Worm (Caenorhabditis elegans): ENCODE results near the gene nhr-263.
"Not testable (repeated sequence)": the region's sequence is repeated elsewhere in the genome, so short reads cannot be mapped to it uniquely, and the experiment has no call there.

The nhr-263 gene

DNA sequence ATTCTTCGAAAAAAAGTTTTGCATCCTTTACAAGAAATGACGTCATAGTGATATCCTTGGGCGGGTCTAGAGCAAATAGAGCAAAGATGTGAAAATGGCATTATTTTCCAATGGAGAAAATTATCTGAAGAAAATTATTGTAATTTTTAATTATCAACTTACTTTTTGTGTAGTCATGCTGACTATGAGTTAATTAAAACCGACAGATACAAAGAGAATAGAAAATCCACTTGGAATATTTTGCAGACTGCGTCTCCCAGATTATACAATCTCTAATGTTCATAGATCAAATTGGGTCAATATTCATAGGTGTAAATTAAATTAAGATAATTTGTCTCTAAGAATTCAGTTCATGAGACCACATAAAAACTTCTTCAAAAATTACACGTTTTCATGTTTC lies 7.7 kb upstream of the nhr-263 start, which contains the start of gene nhr-149:
Gene nhr-149 (minus strand): TSS at position 101 of the 400 bp plus-strand sequence.
- TF ChIP-seq F10E7.11 (tag; optimal IDR thresholded peaks at IDR 0.05) (no peak), B0261.1 (tag; optimal IDR thresholded peaks at IDR 0.05) (no peak), lag-1 (GFP tag; IDR thresholded peaks at IDR 0.05) (no peak), rec-8 (tag; optimal IDR thresholded peaks at IDR 0.05) (no peak), die-1 (tag; optimal IDR thresholded peaks at IDR 0.05) (no peak), F39B2.1 (GFP tag; IDR thresholded peaks at IDR 0.05) (no peak), C06A6.2 (GFP tag; conservative IDR thresholded peaks at IDR 0.05) (no peak), egl-18 (GFP tag; IDR thresholded peaks at IDR 0.05) (no peak)

DNA sequence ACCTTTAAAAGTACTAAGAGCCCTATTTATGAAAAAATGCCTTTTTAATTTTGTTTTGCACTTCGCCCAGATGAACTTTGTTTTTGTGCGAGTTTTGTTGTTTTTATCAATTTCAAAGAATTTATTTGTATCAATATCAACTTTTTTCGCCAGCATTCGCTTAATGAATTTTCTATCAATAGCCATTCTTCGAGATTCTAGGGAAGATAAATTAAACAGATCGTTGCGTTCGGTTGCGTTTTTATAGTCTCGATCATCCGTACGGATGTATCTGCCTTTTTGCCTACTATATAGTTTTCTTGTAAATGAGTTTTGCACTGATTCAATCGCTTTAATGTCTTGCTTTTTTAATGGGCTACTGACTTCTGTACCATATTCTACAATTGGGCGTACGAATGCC lies 3.7 kb upstream of the nhr-263 start, which contains the start of gene nhr-147:
Gene nhr-147 (plus strand): TSS at position 301 of the 400 bp plus-strand sequence.
- TF ChIP-seq let-607 (tag; optimal IDR thresholded peaks at IDR 0.05); ceh-27 (GFP tag; optimal IDR thresholded peaks at IDR 0.05); ceh-58 (GFP tag; IDR thresholded peaks at IDR 0.05): not testable (repeated sequence)

DNA sequence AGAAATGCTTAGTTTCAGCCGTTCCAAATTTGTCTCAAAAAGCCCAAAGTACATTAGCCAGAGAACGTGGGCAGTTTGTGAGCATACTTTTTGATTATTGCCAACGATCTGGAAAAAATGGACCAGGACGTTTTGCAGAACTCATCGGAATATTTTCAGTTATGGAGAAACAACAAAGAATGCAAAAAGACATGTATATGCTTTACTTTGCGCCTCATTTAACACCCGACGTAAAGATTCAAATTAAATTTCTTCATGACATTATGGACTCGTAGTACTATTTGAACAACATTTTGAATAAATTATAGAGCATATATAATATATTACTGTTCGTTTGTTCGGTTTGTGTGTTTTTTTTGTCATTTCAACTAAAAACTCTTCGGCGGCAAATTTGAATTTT lies 1.7 kb upstream of the nhr-263 start, which contains the start of gene srh-244:
Gene srh-244 (plus strand): TSS at position 301 of the 400 bp plus-strand sequence.
- no peak for TF ChIP-seq F52B5.7 (tag; optimal IDR thresholded peaks at IDR 0.05)
- no peak for TF ChIP-seq nhr-120 (GFP tag; IDR thresholded peaks at IDR 0.05)
- no peak for TF ChIP-seq rcor-1 (GFP tag; IDR thresholded peaks at IDR 0.05)
- TF ChIP-seq D2030.7 (GFP tag; IDR thresholded peaks at IDR 0.05) = no peak
- no peak for TF ChIP-seq ama-1 (optimal IDR thresholded peaks at IDR 0.05)
- no peak for TF ChIP-seq ama-1 (GFP tag; optimal IDR thresholded peaks at IDR 0.05)
- no peak for TF ChIP-seq pha-4 (tag; optimal IDR thresholded peaks at IDR 0.05)
- TF ChIP-seq ceh-91 (GFP tag; IDR thresholded peaks at IDR 0.05) = no peak

DNA sequence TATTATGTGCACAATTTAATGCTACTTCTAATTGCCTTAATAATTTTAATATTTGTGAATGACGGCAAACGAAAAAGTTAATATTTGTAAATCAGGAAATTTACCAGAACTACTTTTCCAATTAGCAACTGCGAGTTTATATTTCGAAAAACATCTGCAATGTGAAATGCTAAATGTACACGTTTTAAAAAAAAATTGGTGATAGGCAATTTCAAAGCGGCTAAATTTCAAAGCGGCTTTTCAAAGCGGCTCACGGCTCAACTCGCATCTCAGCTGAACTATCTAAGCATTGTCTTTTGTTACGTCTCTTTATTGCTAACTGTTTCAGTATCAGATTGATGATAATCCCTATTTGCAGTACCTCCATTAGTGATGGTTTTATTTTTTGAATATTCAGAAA lies 2.0 kb downstream of the nhr-263 start, which contains the start of gene srh-187:
Gene srh-187 (minus strand): TSS at position 101 of the 400 bp plus-strand sequence.
- TF ChIP-seq atf-7 (tag; optimal IDR thresholded peaks at IDR 0.05) (no peak), ama-1 (optimal IDR thresholded peaks at IDR 0.05) (no peak), ama-1 (GFP tag; optimal IDR thresholded peaks at IDR 0.05) (no peak), nhr-179 (tag; optimal IDR thresholded peaks at IDR 0.05) (no peak)

DNA sequence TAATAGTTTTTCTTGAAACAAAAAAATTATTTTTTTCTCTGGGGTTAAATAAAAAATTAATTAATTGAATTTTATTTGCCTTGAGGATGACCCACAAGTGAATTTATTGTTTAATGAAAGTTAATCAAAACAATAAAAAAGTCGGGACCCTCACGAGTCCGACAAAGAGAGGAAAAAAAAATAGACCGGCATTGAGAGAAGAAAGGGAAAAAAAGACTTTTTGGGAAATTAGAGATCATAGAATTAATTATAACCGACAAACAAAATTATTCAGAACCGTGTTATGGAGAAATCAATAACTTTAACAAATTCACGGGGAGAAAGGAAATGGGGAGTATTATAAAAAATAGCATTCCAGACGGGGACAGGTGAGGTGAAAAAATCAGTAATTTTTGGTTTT lies 4.6 kb downstream of the nhr-263 start, which contains the start of gene F10G2.7:
Gene F10G2.7 (minus strand): TSS at position 101 of the 400 bp plus-strand sequence.
- not testable (repeated sequence) for TF ChIP-seq hlh-26 (GFP tag; conservative IDR thresholded peaks at IDR 0.05); F49E8.2 (tag; optimal IDR thresholded peaks at IDR 0.05; ENCODE audit: insufficient read depth); K11D2.4 (GFP tag; IDR thresholded peaks at IDR 0.05)

DNA sequence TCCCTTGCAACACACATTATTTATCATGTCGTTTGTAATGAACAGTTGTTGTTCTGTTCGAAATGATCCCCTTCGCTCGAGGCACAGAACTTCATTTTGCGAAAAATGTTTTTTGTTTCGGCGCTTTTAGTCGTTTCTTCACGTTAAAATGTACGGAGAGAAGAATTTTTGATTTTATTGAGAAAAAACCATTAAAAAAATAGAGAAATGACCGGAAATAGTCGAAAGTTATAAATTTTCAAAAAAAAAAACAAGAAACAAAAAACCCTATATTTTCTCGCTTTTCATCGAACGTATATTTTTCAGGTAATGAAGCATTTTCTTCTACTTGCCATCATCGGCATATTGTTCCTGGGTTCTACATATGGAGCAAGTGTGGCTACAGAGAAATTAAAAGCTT lies 9.6 kb downstream of the nhr-263 start, which contains the start of gene F10G2.1:
Gene F10G2.1 (plus strand): TSS at position 301 of the 400 bp plus-strand sequence.
- TF ChIP-seq ztf-26 (tag; optimal IDR thresholded peaks at IDR 0.05) = no peak
- TF ChIP-seq tlf-1 (GFP tag; optimal IDR thresholded peaks at IDR 0.05) = no peak
- TF ChIP-seq nhr-80 (tag; optimal IDR thresholded peaks at IDR 0.05) = no peak
- TF ChIP-seq ceh-100 (GFP tag; IDR thresholded peaks at IDR 0.05) = no peak
- TF ChIP-seq F55B11.4 (tag; optimal IDR thresholded peaks at IDR 0.05; ENCODE audit: borderline replicate concordance, insufficient read depth) = no peak
